Worm (Caenorhabditis elegans) whole organism, L4 larva: ENCODE data around the gene csa-1.
A peak's percentile ranks its signal among the peaks of the same experiment; 100 is the strongest.

Source experiments
- F44E2.7 ChIP-seq: fragments of 200-800 bp; sonication (Bioruptor generic); IDR thresholded peaks from 2 replicates; pipeline ENCODE4 v2.1.2; 2022; ENCODE audit warnings: missing genetic modification characterization, missing compliant biosample characterization
- attf-4 ChIP-seq: sonication (generic microtip); optimal IDR thresholded peaks from 3 replicates; lab custom pipeline; 2017; ENCODE audit warnings: missing biosample characterization, missing genetic modification characterization
- duxl-1 ChIP-seq: sonication (generic microtip); optimal IDR thresholded peaks from 2 replicates; lab custom pipeline; 2016; ENCODE audit warnings: mild to moderate bottlenecking, missing genetic modification characterization, moderate library complexity, missing compliant biosample characterization; ENCODE audit not compliant: poor library complexity
- nhr-77 ChIP-seq: fragments of 150-350 bp; optimal IDR thresholded peaks from 2 replicates; lab custom pipeline; 2014; ENCODE audit warnings: missing biosample characterization, missing genetic modification characterization
- pha-4 ChIP-seq, 2 experiments: fragments of 150-350 bp in 1 of 2; fragments of 200-800 bp in 1 of 2; sonication (Bioruptor generic) in 1 of 2; IDR thresholded peaks in 1 of 2; optimal IDR thresholded peaks in 1 of 2; 2 replicates each; pipeline versions ENCODE4 v1.3.6 to Lab custom; 2014 to 2022; ENCODE audit warnings: missing genetic modification characterization in 2 of 2, missing genetic modification reagents in 2 of 2, missing biosample characterization in 1 of 2, missing compliant biosample characterization in 1 of 2
- skn-1 ChIP-seq: fragments of 150-350 bp; optimal IDR thresholded peaks from 2 replicates; lab custom pipeline; 2014; ENCODE audit warnings: missing biosample characterization, missing genetic modification characterization

- no peak for TF ChIP-seq skn-1 (tag; lab: Kevin White, UChicago)
- no peak for TF ChIP-seq F44E2.7 (GFP tag; lab: Robert Waterston, UW)
- no peak for TF ChIP-seq attf-4
- no peak for TF ChIP-seq pha-4 (GFP tag; IDR thresholded peaks at IDR 0.05; lab: Robert Waterston, UW)
- TF ChIP-seq pha-4 (tag; optimal IDR thresholded peaks at IDR 0.05; lab: Kevin White, UChicago), result peak; percentile 51
- TF ChIP-seq duxl-1, result no peak
- no peak for TF ChIP-seq nhr-77 (tag; lab: Kevin White, UChicago)
Observed at ce11 chrII:9284358-9285170, 35.0 kb downstream of the csa-1 start.
